Worm (Caenorhabditis elegans) whole organism, L3 larva: Measurements from ENCODE around the gene ptl-1.

Experiments
- egl-27 ChIP-seq: sonication (generic microtip); optimal IDR thresholded peaks from 4 replicates; lab custom pipeline; 2017; ENCODE audit warnings: missing biosample characterization, missing genetic modification reagents, missing genetic modification characterization
- elt-2 ChIP-seq: sonication (generic microtip); optimal IDR thresholded peaks from 2 replicates; lab custom pipeline; 2016; ENCODE audit warnings: missing genetic modification reagents, mild to moderate bottlenecking, missing genetic modification characterization, missing compliant biosample characterization
- nhr-12 ChIP-seq: fragments of 150-350 bp; optimal IDR thresholded peaks from 2 replicates; lab custom pipeline; 2014; ENCODE audit warnings: missing biosample characterization, missing genetic modification characterization
- nhr-43 ChIP-seq: sonication (generic microtip); optimal IDR thresholded peaks from 2 replicates; lab custom pipeline; 2016; ENCODE audit warnings: mild to moderate bottlenecking, missing genetic modification characterization, missing compliant biosample characterization; ENCODE audit not compliant: poor library complexity, severe bottlenecking
- pqm-1 ChIP-seq: fragments of 150-350 bp; optimal IDR thresholded peaks from 2 replicates; lab custom pipeline; 2017; ENCODE audit warnings: missing biosample characterization, missing genetic modification characterization, inconsistent platforms

DNA sequence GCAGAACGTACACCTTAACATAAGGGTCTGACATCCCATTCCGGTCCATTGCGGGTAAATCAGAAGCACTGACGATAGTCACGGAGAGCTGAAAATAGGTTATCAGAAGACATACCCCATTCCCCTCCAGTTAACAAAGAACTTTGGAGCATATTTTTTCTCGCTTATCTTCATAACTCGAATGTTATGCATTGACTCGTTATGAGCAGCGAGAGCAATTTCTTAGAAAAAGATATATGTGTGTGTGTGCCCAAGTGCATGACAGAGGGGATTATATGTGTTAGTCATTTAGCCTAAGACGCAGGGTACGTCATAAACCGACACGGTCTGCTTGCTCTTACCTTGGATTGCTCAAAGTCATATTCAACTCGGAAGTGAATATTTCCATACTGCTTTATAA, 24.6 kb downstream of the ptl-1 start:
- no peak for TF ChIP-seq egl-27
- no peak for TF ChIP-seq nhr-12 (tag; lab: Kevin White, UChicago)
- TF ChIP-seq pqm-1 (tag; lab: Kevin White, UChicago), result no peak
- TF ChIP-seq nhr-43, result no peak
- TF ChIP-seq elt-2 (tag; lab: Kevin White, UChicago), result no peak
